Worm (Caenorhabditis elegans) whole organism, mixed stage, embryonic: ENCODE results near the gene ndg-4.

Source experiments
- blmp-1 ChIP-seq: fragments of 150-350 bp; optimal IDR thresholded peaks from 2 replicates; lab custom pipeline; 2014; ENCODE audit warnings: missing biosample characterization, missing genetic modification characterization
- nhr-12 ChIP-seq: fragments of 150-350 bp; optimal IDR thresholded peaks from 2 replicates; lab custom pipeline; 2014; ENCODE audit warnings: missing biosample characterization, missing genetic modification characterization

- TF ChIP-seq blmp-1 (no peak), nhr-12 (no peak)
Measured at ce11 chrIII:4415135-4415534, 52.0 kb downstream of the ndg-4 start, which contains the start of gene R07E5.11.
